Fruit fly (Drosophila melanogaster) whole organism, embryonic: ENCODE data around the gene CG14966.

ENCODE experiments used
- Asciz ChIP-seq: fragments of 200-800 bp; sonication (Bioruptor generic); optimal IDR thresholded peaks from 2 replicates; lab custom pipeline; 2017; ENCODE audit warnings: missing biosample characterization, mild to moderate bottlenecking, missing genetic modification characterization, missing genetic modification reagents
- CG10654 ChIP-seq: fragments of 200-800 bp; sonication (Bioruptor generic); optimal IDR thresholded peaks from 2 replicates; lab custom pipeline; 2016; ENCODE audit warnings: missing biosample characterization, missing genetic modification characterization
- CG12236 ChIP-seq: fragments of 200-800 bp; sonication (Bioruptor generic); optimal IDR thresholded peaks from 2 replicates; lab custom pipeline; 2016; ENCODE audit warnings: missing biosample characterization, missing genetic modification characterization
- CG13894 ChIP-seq: fragments of 200-800 bp; sonication (Bioruptor generic); optimal IDR thresholded peaks from 3 replicates; lab custom pipeline; 2018; ENCODE audit warnings: missing biosample characterization, mild to moderate bottlenecking, missing genetic modification characterization, moderate library complexity
- CG15514 ChIP-seq: fragments of 200-800 bp; sonication (Bioruptor generic); optimal IDR thresholded peaks from 3 replicates; lab custom pipeline; 2017; ENCODE audit warnings: missing biosample characterization, missing genetic modification characterization, mild to moderate bottlenecking, moderate library complexity, missing genetic modification reagents
- CG17186 ChIP-seq: fragments of 200-800 bp; sonication (Bioruptor generic); optimal IDR thresholded peaks from 3 replicates; lab custom pipeline; 2017; ENCODE audit warnings: missing biosample characterization, missing genetic modification reagents, missing genetic modification characterization
- CG17829 ChIP-seq: fragments of 200-800 bp; optimal IDR thresholded peaks from 2 replicates; lab custom pipeline; 2019; ENCODE audit warnings: missing biosample characterization, mild to moderate bottlenecking, missing genetic modification characterization, moderate library complexity
- CG1832 ChIP-seq: fragments of 200-800 bp; sonication (Bioruptor generic); optimal IDR thresholded peaks from 2 replicates; lab custom pipeline; 2017; ENCODE audit warnings: missing biosample characterization, mild to moderate bottlenecking, missing genetic modification characterization, inconsistent platforms
- CG18764 ChIP-seq: fragments of 200-800 bp; sonication (Bioruptor generic); optimal IDR thresholded peaks from 3 replicates; lab custom pipeline; 2016; ENCODE audit warnings: missing biosample characterization, missing genetic modification characterization
- CG2116 ChIP-seq: fragments of 200-800 bp; sonication (Bioruptor generic); optimal IDR thresholded peaks from 3 replicates; lab custom pipeline; 2018; ENCODE audit warnings: missing biosample characterization, mild to moderate bottlenecking, missing genetic modification characterization
- CG2120 ChIP-seq: fragments of 200-800 bp; sonication (Bioruptor generic); optimal IDR thresholded peaks from 3 replicates; lab custom pipeline; 2016; ENCODE audit warnings: missing biosample characterization, missing genetic modification characterization
- CG2678 ChIP-seq: fragments of 200-800 bp; sonication (Bioruptor generic); optimal IDR thresholded peaks from 3 replicates; lab custom pipeline; 2019; ENCODE audit warnings: missing biosample characterization, mild to moderate bottlenecking, missing genetic modification characterization, moderate library complexity
- CG2712 ChIP-seq: fragments of 200-800 bp; optimal IDR thresholded peaks from 3 replicates; lab custom pipeline; 2019; ENCODE audit warnings: missing biosample characterization, mild to moderate bottlenecking, missing genetic modification characterization, moderate library complexity
- CG3163 ChIP-seq: fragments of 200-800 bp; sonication (Bioruptor generic); optimal IDR thresholded peaks from 3 replicates; lab custom pipeline; 2016; ENCODE audit warnings: missing biosample characterization, missing genetic modification characterization
- CG34376 ChIP-seq: fragments of 200-800 bp; sonication (Bioruptor generic); optimal IDR thresholded peaks from 2 replicates; lab custom pipeline; 2018; ENCODE audit warnings: missing biosample characterization, mild to moderate bottlenecking, missing genetic modification characterization
- CG34422 ChIP-seq: fragments of 200-800 bp; sonication (Bioruptor generic); IDR thresholded peaks from 3 replicates; pipeline ENCODE4 v1.3.6; 2022; ENCODE audit warnings: missing biosample characterization, missing genetic modification characterization
- CG3847 ChIP-seq: fragments of 200-800 bp; sonication (Bioruptor generic); IDR thresholded peaks from 2 replicates; pipeline ENCODE4 v1.3.6; 2022; ENCODE audit warnings: missing biosample characterization, missing genetic modification characterization
- CG7928 ChIP-seq: fragments of 200-800 bp; sonication (Bioruptor generic); optimal IDR thresholded peaks from 2 replicates; lab custom pipeline; 2017; ENCODE audit warnings: missing biosample characterization, mild to moderate bottlenecking, missing genetic modification characterization
- CkIIα-i1 ChIP-seq: fragments of 200-800 bp; sonication (Bioruptor generic); IDR thresholded peaks from 2 replicates; pipeline ENCODE4 v1.3.6; 2022; ENCODE audit warnings: missing biosample characterization, missing genetic modification characterization
- Dref ChIP-seq: fragments of 200-800 bp; sonication (Bioruptor generic); IDR thresholded peaks from 2 replicates; pipeline ENCODE4 v1.3.6; 2022; ENCODE audit warnings: missing biosample characterization, missing genetic modification characterization
- E2f2 ChIP-seq: fragments of 200-800 bp; sonication (Bioruptor generic); IDR thresholded peaks from 2 replicates; pipeline ENCODE4 v1.3.6; 2022; ENCODE audit warnings: missing biosample characterization, missing genetic modification characterization
- Ets65A ChIP-seq: fragments of 200-800 bp; sonication (Bioruptor generic); peaks from one replicate; lab custom pipeline; 2016; ENCODE audit warnings: missing biosample characterization, missing genetic modification characterization
- Fer3 ChIP-seq: fragments of 200-800 bp; sonication (Bioruptor generic); optimal IDR thresholded peaks from 2 replicates; lab custom pipeline; 2018; ENCODE audit warnings: missing biosample characterization, mild to moderate bottlenecking, missing genetic modification characterization, moderate library complexity
- HHEX ChIP-seq: fragments of 200-800 bp; sonication (Bioruptor generic); optimal IDR thresholded peaks from 3 replicates; lab custom pipeline; 2017; ENCODE audit warnings: missing biosample characterization, mild to moderate bottlenecking, missing genetic modification characterization, missing genetic modification reagents
- Hr39 ChIP-seq: fragments of >200 bp; optimal IDR thresholded peaks from 2 replicates; lab custom pipeline; 2017
- MBD-R2 ChIP-seq: fragments of 200-800 bp; sonication (Bioruptor generic); IDR thresholded peaks from 2 replicates; pipeline ENCODE4 v1.3.6; 2022; ENCODE audit warnings: missing biosample characterization, missing genetic modification characterization
- NC2β ChIP-seq: fragments of 200-800 bp; sonication (Bioruptor generic); optimal IDR thresholded peaks from 2 replicates; lab custom pipeline; 2016; ENCODE audit warnings: missing biosample characterization, missing genetic modification characterization
- NFAT ChIP-seq: fragments of 200-800 bp; sonication (Bioruptor generic); IDR thresholded peaks from 2 replicates; pipeline ENCODE4 v1.3.6; 2022; ENCODE audit warnings: missing biosample characterization, missing genetic modification characterization
- Oli ChIP-seq: fragments of 200-800 bp; sonication (Bioruptor generic); optimal IDR thresholded peaks from 2 replicates; lab custom pipeline; 2018; ENCODE audit warnings: missing biosample characterization, mild to moderate bottlenecking, missing genetic modification characterization, moderate library complexity
- Ravus ChIP-seq: fragments of 200-800 bp; sonication (Bioruptor generic); IDR thresholded peaks from 2 replicates; pipeline ENCODE4 v1.3.6; 2022; ENCODE audit warnings: missing biosample characterization, missing genetic modification characterization
- Side ChIP-seq: fragments of 200-800 bp; sonication (Bioruptor generic); optimal IDR thresholded peaks from 2 replicates; lab custom pipeline; 2016; ENCODE audit warnings: missing biosample characterization, missing genetic modification characterization
- ap ChIP-seq: fragments of 200-800 bp; sonication (Bioruptor generic); IDR thresholded peaks from 2 replicates; pipeline ENCODE4 v1.3.6; 2022; ENCODE audit warnings: missing biosample characterization, missing genetic modification characterization
- ato ChIP-seq: fragments of 200-800 bp; sonication (Bioruptor generic); IDR thresholded peaks from 2 replicates; pipeline ENCODE4 v1.3.6; 2022; ENCODE audit warnings: missing biosample characterization, missing genetic modification characterization; ENCODE audit not compliant: partially characterized antibody
- bab2 ChIP-seq: fragments of 200-800 bp; sonication (Bioruptor generic); optimal IDR thresholded peaks from 2 replicates; lab custom pipeline; 2016; ENCODE audit warnings: missing biosample characterization, missing genetic modification characterization
- bowl ChIP-seq: fragments of 200-800 bp; sonication (Bioruptor generic); IDR thresholded peaks from 2 replicates; pipeline ENCODE4 v1.3.6; 2022; ENCODE audit warnings: missing biosample characterization, missing genetic modification characterization
- caup ChIP-seq: fragments of 200-800 bp; sonication (Bioruptor generic); optimal IDR thresholded peaks from 3 replicates; lab custom pipeline; 2017; ENCODE audit warnings: missing biosample characterization, mild to moderate bottlenecking, missing genetic modification characterization, moderate library complexity; ENCODE audit not compliant: severe bottlenecking
- cg ChIP-seq: fragments of 200-800 bp; sonication (Bioruptor generic); optimal IDR thresholded peaks from 3 replicates; lab custom pipeline; 2019; ENCODE audit warnings: missing biosample characterization, mild to moderate bottlenecking, missing genetic modification characterization, moderate library complexity
- ci ChIP-seq: fragments of 200-800 bp; sonication (Bioruptor generic); IDR thresholded peaks from 3 replicates; pipeline ENCODE4 v1.3.6; 2022; ENCODE audit warnings: missing biosample characterization, missing genetic modification characterization
- danr ChIP-seq: fragments of 200-800 bp; sonication (Bioruptor generic); IDR thresholded peaks from 2 replicates; pipeline ENCODE4 v1.3.6; 2022; ENCODE audit warnings: missing biosample characterization, missing genetic modification characterization
- dati ChIP-seq: fragments of 200-800 bp; sonication (Bioruptor generic); IDR thresholded peaks from 2 replicates; pipeline ENCODE4 v1.3.6; 2022; ENCODE audit warnings: missing biosample characterization, missing genetic modification characterization
- ems ChIP-seq: fragments of 200-800 bp; sonication (Bioruptor generic); optimal IDR thresholded peaks from 3 replicates; lab custom pipeline; 2016; ENCODE audit warnings: missing biosample characterization, missing genetic modification characterization
- exex ChIP-seq: fragments of 200-800 bp; sonication (Bioruptor generic); optimal IDR thresholded peaks from 4 replicates; lab custom pipeline; 2018; ENCODE audit warnings: missing biosample characterization, mild to moderate bottlenecking, missing genetic modification characterization, moderate library complexity
- eyg ChIP-seq: fragments of 200-800 bp; sonication (Bioruptor generic); optimal IDR thresholded peaks from 3 replicates; lab custom pipeline; 2016; ENCODE audit warnings: missing biosample characterization, missing genetic modification characterization
- gsb ChIP-seq: fragments of 200-800 bp; sonication (Bioruptor generic); IDR thresholded peaks from 2 replicates; pipeline ENCODE4 v1.3.6; 2022; ENCODE audit warnings: missing biosample characterization, missing genetic modification characterization
- insv ChIP-seq, 2 experiments: fragments of 200-800 bp; sonication (Bioruptor generic); optimal IDR thresholded peaks; 3 replicates each; lab custom pipeline; 2016 to 2018; ENCODE audit warnings: missing biosample characterization in 2 of 2, missing genetic modification characterization in 2 of 2
- mam ChIP-seq: fragments of 200-800 bp; sonication (Bioruptor generic); optimal IDR thresholded peaks from 3 replicates; lab custom pipeline; 2016; ENCODE audit warnings: missing biosample characterization, missing genetic modification characterization
- nerfin-2 ChIP-seq: fragments of 200-800 bp; sonication (Bioruptor generic); IDR thresholded peaks from 2 replicates; pipeline ENCODE4 v1.3.6; 2022; ENCODE audit warnings: missing biosample characterization, missing genetic modification characterization; ENCODE audit not compliant: partially characterized antibody
- pros ChIP-seq: fragments of 200-800 bp; sonication (Bioruptor generic); optimal IDR thresholded peaks from 3 replicates; lab custom pipeline; 2019; ENCODE audit warnings: missing biosample characterization, mild to moderate bottlenecking, missing genetic modification characterization, moderate library complexity
- tna ChIP-seq: fragments of 200-800 bp; sonication (Bioruptor generic); IDR thresholded peaks from 2 replicates; pipeline ENCODE4 v1.3.6; 2022; ENCODE audit warnings: missing biosample characterization, missing genetic modification characterization; ENCODE audit not compliant: partially characterized antibody
- trem ChIP-seq: fragments of 200-800 bp; optimal IDR thresholded peaks from 3 replicates; lab custom pipeline; 2019; ENCODE audit warnings: missing biosample characterization, mild to moderate bottlenecking, missing genetic modification characterization, moderate library complexity
- z ChIP-seq: fragments of 200-800 bp; sonication (Bioruptor generic); IDR thresholded peaks from 3 replicates; pipeline ENCODE4 v1.3.6; 2022; ENCODE audit warnings: missing biosample characterization, missing genetic modification characterization
- zf30C ChIP-seq: fragments of 200-800 bp; sonication (Bioruptor generic); optimal IDR thresholded peaks from 3 replicates; lab custom pipeline; 2018; ENCODE audit warnings: missing biosample characterization, mild to moderate bottlenecking, missing genetic modification characterization

CG14966 gene

DNA sequence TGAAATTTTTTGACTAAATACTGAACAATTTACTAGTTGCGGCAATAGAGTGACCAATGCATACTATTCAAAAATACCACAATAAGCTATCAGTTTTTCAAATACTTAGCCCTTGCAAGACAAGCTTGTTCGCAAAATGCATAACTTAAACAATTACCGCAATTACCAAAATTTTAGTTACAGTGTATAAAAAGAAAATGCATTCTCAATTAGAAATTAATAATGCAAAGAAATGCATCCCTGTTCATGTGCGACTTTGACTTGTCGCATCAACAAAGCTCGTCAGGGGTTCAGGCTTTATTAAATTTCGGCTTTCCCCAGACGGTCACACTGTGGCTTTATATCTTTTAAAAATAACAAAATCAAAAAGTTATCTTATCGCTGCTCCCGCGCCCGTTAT lies 21.4 kb upstream of the CG14966 start, which contains the start of the genes hob and nSMase (continued):
- no peak for TF ChIP-seq tna
- no peak for TF ChIP-seq danr (GFP tag; lab: Robert Waterston, UW)
- no peak for TF ChIP-seq Ets65A (GFP tag; lab: Kevin White, UChicago)
- TF ChIP-seq CG1832 (GFP tag; lab: Kevin White, UChicago): no peak
- no peak for TF ChIP-seq gsb (GFP tag; lab: Robert Waterston, UW)
- TF ChIP-seq CG2116 (GFP tag; lab: Kevin White, UChicago): peak; percentile 97
- no peak for TF ChIP-seq zf30C (GFP tag; lab: Kevin White, UChicago)
- TF ChIP-seq exex (tag; lab: Kevin White, UChicago): no peak
- no peak for TF ChIP-seq CG2678
- TF ChIP-seq MBD-R2 (GFP tag; lab: Robert Waterston, UW): peak; percentile 69
- TF ChIP-seq HHEX (GFP tag; lab: Kevin White, UChicago): no peak
- no peak for TF ChIP-seq ems (GFP tag; lab: Kevin White, UChicago)
- no peak for TF ChIP-seq ato (GFP tag; lab: Robert Waterston, UW)
- TF ChIP-seq pros (GFP tag; lab: Kevin White, UChicago): no peak
- peak; percentile 43 for TF ChIP-seq CG2120 (GFP tag; lab: Kevin White, UChicago)
- TF ChIP-seq NFAT (GFP tag; lab: Robert Waterston, UW): no peak
- TF ChIP-seq z (GFP tag; lab: Robert Waterston, UW): no peak
- TF ChIP-seq eyg: no peak
- no peak for TF ChIP-seq nerfin-2
- TF ChIP-seq CG17186 (GFP tag; lab: Kevin White, UChicago): peak; percentile 58
- peak; percentile 70 for TF ChIP-seq trem
- no peak for TF ChIP-seq Asciz (GFP tag; lab: Kevin White, UChicago)
- no peak for TF ChIP-seq CG13894
- no peak for TF ChIP-seq mam (GFP tag; lab: Kevin White, UChicago)
- TF ChIP-seq CG17829 (tag; lab: Kevin White, UChicago): no peak
- TF ChIP-seq bowl (GFP tag; lab: Robert Waterston, UW): no peak
- no peak for TF ChIP-seq CG10654 (GFP tag; lab: Kevin White, UChicago)
- no peak for TF ChIP-seq Dref (GFP tag; lab: Robert Waterston, UW)
- TF ChIP-seq Ravus: no peak
- no peak for TF ChIP-seq CG18764 (GFP tag; lab: Kevin White, UChicago)
- peak; percentile 11 for TF ChIP-seq NC2β
- TF ChIP-seq CG34376: peak; percentile 37
- TF ChIP-seq CG3847 (GFP tag; lab: Robert Waterston, UW): peak; percentile 31; the same call in 1 of the 2 replicates
- TF ChIP-seq CG15514 (GFP tag; lab: Kevin White, UChicago): peak; percentile 72
- no peak for TF ChIP-seq insv (GFP tag; optimal IDR thresholded peaks at IDR 0.05; lab: Kevin White, UChicago)
- TF ChIP-seq CG2712 (tag; lab: Kevin White, UChicago): no peak
- peak; percentile 7; the same call in 1 of the 3 replicates for TF ChIP-seq CG34422 (GFP tag; lab: Robert Waterston, UW)
- TF ChIP-seq CG12236: no peak
- no peak for TF ChIP-seq CG3163 (GFP tag; lab: Kevin White, UChicago)
- TF ChIP-seq Fer3 (tag; lab: Kevin White, UChicago): no peak
- peak; percentile 3 for TF ChIP-seq caup (GFP tag; lab: Kevin White, UChicago)
- TF ChIP-seq CkIIα-i1 (GFP tag; lab: Robert Waterston, UW): no peak
- no peak for TF ChIP-seq ap
- TF ChIP-seq CG7928: peak; percentile 86
- TF ChIP-seq E2f2 (GFP tag; lab: Robert Waterston, UW): peak; percentile 61; the same call in 1 of the 2 replicates
- TF ChIP-seq Side (GFP tag; lab: Kevin White, UChicago): no peak
- TF ChIP-seq Oli (tag; lab: Kevin White, UChicago): no peak
- no peak for TF ChIP-seq ci (GFP tag; lab: Robert Waterston, UW)
- no peak for TF ChIP-seq bab2 (GFP tag; lab: Kevin White, UChicago)
- no peak for TF ChIP-seq dati (GFP tag; lab: Robert Waterston, UW)
- TF ChIP-seq cg (GFP tag; lab: Kevin White, UChicago): no peak
- no peak for TF ChIP-seq Hr39
